Worm (Caenorhabditis elegans) whole organism, mixed stage, embryonic: Measurements from ENCODE around the gene F02H6.6.
A peak's percentile ranks its signal among the peaks of the same experiment; 100 is the strongest.

Experiments used
- M03D4.4 ChIP-seq: sonication (generic microtip); optimal IDR thresholded peaks from 2 replicates; lab custom pipeline; 2017; ENCODE audit warnings: mild to moderate bottlenecking, missing genetic modification characterization, missing compliant biosample characterization
- bed-3 ChIP-seq: fragments of 200-800 bp; sonication (Bioruptor generic); optimal IDR thresholded peaks from 3 replicates; lab custom pipeline; 2018; ENCODE audit warnings: mild to moderate bottlenecking, missing genetic modification characterization, moderate library complexity, missing compliant biosample characterization
- blmp-1 ChIP-seq: fragments of 150-350 bp; optimal IDR thresholded peaks from 2 replicates; lab custom pipeline; 2014; ENCODE audit warnings: missing biosample characterization, missing genetic modification characterization
- ceh-39 ChIP-seq: fragments of 150-350 bp; optimal IDR thresholded peaks from 2 replicates; lab custom pipeline; 2014; ENCODE audit warnings: missing biosample characterization, missing genetic modification characterization
- ceh-43 ChIP-seq: fragments of 200-800 bp; sonication (Bioruptor generic); optimal IDR thresholded peaks from 2 replicates; lab custom pipeline; 2018; ENCODE audit warnings: mild to moderate bottlenecking, missing genetic modification characterization, moderate library complexity, missing compliant biosample characterization
- ces-1 ChIP-seq: fragments of 150-350 bp; optimal IDR thresholded peaks from 2 replicates; lab custom pipeline; 2014; ENCODE audit warnings: missing biosample characterization, missing genetic modification reagents, missing genetic modification characterization
- cnd-1 ChIP-seq: fragments of 200-800 bp; sonication (Bioruptor generic); optimal IDR thresholded peaks from 2 replicates; lab custom pipeline; 2018; ENCODE audit warnings: mild to moderate bottlenecking, missing genetic modification characterization, missing compliant biosample characterization
- drap-1 ChIP-seq: fragments of 200-800 bp; sonication (Bioruptor generic); optimal IDR thresholded peaks from 3 replicates; lab custom pipeline; 2018; ENCODE audit warnings: mild to moderate bottlenecking, missing genetic modification characterization, missing compliant biosample characterization
- elt-1 ChIP-seq: sonication (generic microtip); optimal IDR thresholded peaks from 2 replicates; lab custom pipeline; 2017; ENCODE audit warnings: missing genetic modification characterization, mild to moderate bottlenecking, missing compliant biosample characterization, antibody characterized with exemption, moderate library complexity, borderline replicate concordance; ENCODE audit not compliant: insufficient read depth
- elt-3 ChIP-seq: fragments of 150-350 bp; optimal IDR thresholded peaks from 2 replicates; lab custom pipeline; 2014; ENCODE audit warnings: missing biosample characterization, missing genetic modification characterization
- flh-1 ChIP-seq: fragments of 200-800 bp; sonication (Bioruptor generic); optimal IDR thresholded peaks from 2 replicates; lab custom pipeline; 2018; ENCODE audit warnings: mild to moderate bottlenecking, missing genetic modification characterization, moderate library complexity, missing compliant biosample characterization
- ham-2 ChIP-seq: fragments of 200-800 bp; sonication (Bioruptor generic); optimal IDR thresholded peaks from 2 replicates; lab custom pipeline; 2018; ENCODE audit warnings: mild to moderate bottlenecking, missing genetic modification characterization, missing compliant biosample characterization
- hlh-1 ChIP-seq: fragments of 150-350 bp; optimal IDR thresholded peaks from 2 replicates; lab custom pipeline; 2014; ENCODE audit warnings: missing biosample characterization, missing genetic modification reagents, missing genetic modification characterization
- lin-13 ChIP-seq: fragments of 150-350 bp; optimal IDR thresholded peaks from 2 replicates; lab custom pipeline; 2014; ENCODE audit warnings: missing biosample characterization, missing genetic modification characterization
- lin-32 ChIP-seq: fragments of 200-800 bp; sonication (Bioruptor generic); optimal IDR thresholded peaks from 2 replicates; lab custom pipeline; 2018; ENCODE audit warnings: mild to moderate bottlenecking, missing genetic modification characterization, missing compliant biosample characterization
- mab-5 ChIP-seq: fragments of 150-350 bp; optimal IDR thresholded peaks from 2 replicates; lab custom pipeline; 2014; ENCODE audit warnings: missing biosample characterization, missing genetic modification characterization
- mls-2 ChIP-seq: sonication (generic microtip); optimal IDR thresholded peaks from 2 replicates; lab custom pipeline; 2016; ENCODE audit warnings: mild to moderate bottlenecking, missing genetic modification characterization, moderate library complexity, missing compliant biosample characterization
- nhr-12 ChIP-seq: fragments of 150-350 bp; optimal IDR thresholded peaks from 2 replicates; lab custom pipeline; 2014; ENCODE audit warnings: missing biosample characterization, missing genetic modification characterization
- nhr-2 ChIP-seq: fragments of 150-350 bp; optimal IDR thresholded peaks from 2 replicates; lab custom pipeline; 2014; ENCODE audit warnings: missing biosample characterization, missing genetic modification characterization
- nhr-237 ChIP-seq: fragments of 150-350 bp; optimal IDR thresholded peaks from 2 replicates; lab custom pipeline; 2014; ENCODE audit warnings: missing biosample characterization, missing genetic modification characterization
- nhr-28 ChIP-seq: fragments of 150-350 bp; optimal IDR thresholded peaks from 2 replicates; lab custom pipeline; 2014; ENCODE audit warnings: missing biosample characterization, missing genetic modification characterization
- nhr-76 ChIP-seq: sonication (generic microtip); optimal IDR thresholded peaks from 2 replicates; lab custom pipeline; 2017; ENCODE audit warnings: missing biosample characterization, missing genetic modification characterization
- pha-4 ChIP-seq: fragments of 150-350 bp; optimal IDR thresholded peaks from 2 replicates; lab custom pipeline; 2018; ENCODE audit warnings: missing biosample characterization, missing genetic modification reagents, missing genetic modification characterization
- sem-2 ChIP-seq: fragments of 200-800 bp; sonication (Bioruptor generic); optimal IDR thresholded peaks from 2 replicates; lab custom pipeline; 2018; ENCODE audit warnings: mild to moderate bottlenecking, missing genetic modification characterization, missing compliant biosample characterization
- snpc-4 ChIP-seq: fragments of 150-350 bp; optimal IDR thresholded peaks from 2 replicates; lab custom pipeline; 2014; ENCODE audit warnings: missing biosample characterization, missing genetic modification characterization
- sptf-1 ChIP-seq: sonication (generic microtip); optimal IDR thresholded peaks from 2 replicates; lab custom pipeline; 2017; ENCODE audit warnings: mild to moderate bottlenecking, missing genetic modification characterization, moderate library complexity, missing compliant biosample characterization
- tbx-8 ChIP-seq: fragments of 200-800 bp; sonication (Bioruptor generic); optimal IDR thresholded peaks from 2 replicates; lab custom pipeline; 2018; ENCODE audit warnings: mild to moderate bottlenecking, missing genetic modification characterization, moderate library complexity, missing compliant biosample characterization
- unc-120 ChIP-seq: sonication (generic microtip); optimal IDR thresholded peaks from 2 replicates; lab custom pipeline; 2017; ENCODE audit warnings: missing genetic modification characterization, missing compliant biosample characterization; ENCODE audit not compliant: poor library complexity, severe bottlenecking
- unc-39 ChIP-seq: fragments of 150-350 bp; optimal IDR thresholded peaks from 2 replicates; lab custom pipeline; 2014; ENCODE audit warnings: missing biosample characterization, missing genetic modification characterization
- zip-8 ChIP-seq: fragments of 150-350 bp; optimal IDR thresholded peaks from 2 replicates; lab custom pipeline; 2014; ENCODE audit warnings: missing biosample characterization, missing genetic modification characterization
- ztf-11 ChIP-seq: fragments of 150-350 bp; optimal IDR thresholded peaks from 2 replicates; lab custom pipeline; 2014; ENCODE audit warnings: missing biosample characterization, missing genetic modification characterization

The F02H6.6 gene

DNA sequence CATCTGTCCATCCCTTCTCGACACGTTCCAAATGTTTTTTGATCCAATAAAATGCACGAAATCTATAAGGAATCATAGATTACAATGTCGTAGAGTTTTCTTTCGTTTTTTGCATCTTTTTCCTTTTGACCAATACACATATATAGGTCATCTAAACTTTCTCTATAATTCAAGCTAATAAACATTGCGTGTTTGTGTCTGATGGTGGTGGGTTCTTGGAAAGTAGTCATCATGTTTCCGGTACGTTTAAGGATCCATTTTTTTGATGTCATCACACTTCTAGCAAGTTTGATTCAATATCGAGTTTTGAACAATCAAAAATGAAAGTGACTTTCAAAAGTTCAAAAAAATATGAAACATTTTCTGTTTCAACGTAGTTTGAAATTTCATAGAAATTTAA lies 38.2 kb upstream of the F02H6.6 start:
- TF ChIP-seq nhr-12 (tag; lab: Kevin White, UChicago), result no peak
- TF ChIP-seq nhr-2 (tag; lab: Kevin White, UChicago), result no peak
- no peak for TF ChIP-seq ztf-11 (tag; lab: Kevin White, UChicago)
- no peak for TF ChIP-seq elt-3 (tag; lab: Kevin White, UChicago)
- no peak for TF ChIP-seq snpc-4 (tag; lab: Kevin White, UChicago)
- TF ChIP-seq blmp-1, result no peak
- TF ChIP-seq nhr-76 (tag; lab: Kevin White, UChicago), result no peak

ce11 chrIV:14260761-14261160 lies 30.1 kb upstream of the F02H6.6 start:
- TF ChIP-seq snpc-4 (tag; lab: Kevin White, UChicago) (no peak), ces-1 (peak; percentile 76)

DNA sequence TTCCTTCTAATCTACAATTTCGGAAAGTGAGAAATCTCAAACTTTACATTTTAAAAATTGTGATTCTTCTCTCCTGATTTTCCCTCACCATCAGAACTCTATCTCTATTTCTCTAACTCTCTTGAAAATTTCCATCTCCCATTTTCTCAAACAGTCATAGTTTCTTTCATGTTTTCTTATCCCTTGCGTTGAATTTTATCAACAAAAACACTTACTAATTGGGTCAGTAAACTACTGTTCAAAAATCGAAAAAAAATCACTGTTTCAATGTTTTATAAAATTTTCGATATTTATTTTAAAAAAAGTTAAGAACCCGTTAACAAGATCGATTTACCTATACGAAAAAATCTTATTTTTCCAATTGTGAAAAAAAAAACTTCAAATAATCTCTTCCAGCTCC lies 28.5 kb upstream of the F02H6.6 start:
- TF ChIP-seq ceh-39 (tag; lab: Kevin White, UChicago), result no peak
- TF ChIP-seq elt-1 (tag; lab: Kevin White, UChicago), result no peak
- no peak for TF ChIP-seq lin-32 (GFP tag; lab: Kevin White, UChicago)

- TF ChIP-seq lin-13 (tag; lab: Kevin White, UChicago) (no peak), unc-120 (tag; lab: Kevin White, UChicago) (no peak), nhr-237 (tag; lab: Kevin White, UChicago) (no peak), blmp-1 (no peak), sptf-1 (tag; lab: Kevin White, UChicago) (no peak)
Observed at ce11 chrIV:14257528-14257927, 26.8 kb upstream of the F02H6.6 start.

DNA sequence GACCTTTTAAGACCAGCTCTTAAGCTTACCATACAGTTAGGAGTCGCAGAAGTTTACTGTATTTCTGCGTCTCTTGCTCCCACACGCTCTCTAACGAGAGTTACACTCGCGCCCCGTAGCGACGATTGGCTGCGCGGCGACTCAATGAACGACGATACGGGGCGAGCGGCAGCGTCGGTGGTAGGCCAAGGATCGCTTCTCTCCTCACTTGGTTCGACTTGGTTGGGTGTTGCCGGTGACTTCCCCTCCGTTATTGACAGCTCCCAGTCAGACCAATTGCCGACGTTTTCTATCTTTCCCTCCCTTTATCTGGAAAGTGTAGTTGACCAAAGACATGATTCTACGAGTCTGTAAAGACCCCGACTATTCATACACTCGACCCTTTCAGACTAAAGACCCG lies 24.9 kb upstream of the F02H6.6 start:
- TF ChIP-seq drap-1 (GFP tag; lab: Kevin White, UChicago) (no peak), flh-1 (GFP tag; lab: Kevin White, UChicago) (no peak), sptf-1 (tag; lab: Kevin White, UChicago) (no peak), M03D4.4 (tag; lab: Kevin White, UChicago) (no peak), bed-3 (GFP tag; lab: Kevin White, UChicago) (no peak), nhr-28 (tag; lab: Kevin White, UChicago) (no peak), ces-1 (no peak), blmp-1 (no peak), cnd-1 (tag; lab: Kevin White, UChicago) (no peak), unc-39 (tag; lab: Kevin White, UChicago) (no peak), mls-2 (tag; lab: Kevin White, UChicago) (no peak), ceh-39 (tag; lab: Kevin White, UChicago) (no peak), mab-5 (tag; lab: Kevin White, UChicago) (no peak), nhr-76 (tag; lab: Kevin White, UChicago) (no peak), lin-13 (tag; lab: Kevin White, UChicago) (no peak), hlh-1 (tag; lab: Kevin White, UChicago) (no peak)

- TF ChIP-seq ces-1 (peak; percentile 46), nhr-237 (tag; lab: Kevin White, UChicago) (no peak), ceh-39 (tag; lab: Kevin White, UChicago) (no peak)
Observed at ce11 chrIV:14250113-14250512, 19.4 kb upstream of the F02H6.6 start, which contains the start of gene srab-24. Gene srab-24, minus strand, starts transcription at chrIV:14250213.

- TF ChIP-seq bed-3 (GFP tag; lab: Kevin White, UChicago), result no peak
- no peak for TF ChIP-seq M03D4.4 (tag; lab: Kevin White, UChicago)
- TF ChIP-seq flh-1 (GFP tag; lab: Kevin White, UChicago), result no peak
- TF ChIP-seq ceh-39 (tag; lab: Kevin White, UChicago), result no peak
Observed at ce11 chrIV:14249447-14249846, 18.7 kb upstream of the F02H6.6 start.

ce11 chrIV:14244357-14244756 lies 13.7 kb upstream of the F02H6.6 start, which contains the start of gene Y64G10A.2:
Gene Y64G10A.2, minus strand, starts transcription at chrIV:14244457.
- no peak for TF ChIP-seq tbx-8 (GFP tag; lab: Kevin White, UChicago)
- TF ChIP-seq flh-1 (GFP tag; lab: Kevin White, UChicago), result no peak
- no peak for TF ChIP-seq lin-32 (GFP tag; lab: Kevin White, UChicago)
- no peak for TF ChIP-seq ham-2 (GFP tag; lab: Kevin White, UChicago)
- no peak for TF ChIP-seq nhr-28 (tag; lab: Kevin White, UChicago)
- no peak for TF ChIP-seq ceh-39 (tag; lab: Kevin White, UChicago)
- TF ChIP-seq zip-8, result no peak
- no peak for TF ChIP-seq sem-2 (GFP tag; lab: Kevin White, UChicago)
- TF ChIP-seq cnd-1 (tag; lab: Kevin White, UChicago), result no peak
- TF ChIP-seq ceh-43 (GFP tag; lab: Kevin White, UChicago), result no peak
- no peak for TF ChIP-seq snpc-4 (tag; lab: Kevin White, UChicago)
- TF ChIP-seq M03D4.4 (tag; lab: Kevin White, UChicago), result no peak
- TF ChIP-seq sptf-1 (tag; lab: Kevin White, UChicago), result no peak
- TF ChIP-seq mab-5 (tag; lab: Kevin White, UChicago), result no peak
- TF ChIP-seq ces-1, result no peak
- TF ChIP-seq pha-4 (tag; lab: Kevin White, UChicago), result no peak
